Worm (Caenorhabditis elegans): ENCODE data around the gene ZC239.14.

ce11 chrII:3264704-3265103, 42.9 kb upstream of the ZC239.14 start:
- TF ChIP-seq blmp-1 (tag; optimal IDR thresholded peaks at IDR 0.05; ENCODE audit: insufficient read depth) (no peak), ztf-1 (GFP tag; conservative IDR thresholded peaks at IDR 0.05) (no peak), ztf-11 (tag; optimal IDR thresholded peaks at IDR 0.05) (no peak), ZK546.5 (tag; optimal IDR thresholded peaks at IDR 0.05) (no peak), fos-1 (tag; optimal IDR thresholded peaks at IDR 0.05) (no peak), lin-13 (GFP tag; optimal IDR thresholded peaks at IDR 0.05) (no peak), elt-1 (tag; optimal IDR thresholded peaks at IDR 0.05) (no peak), zag-1 (tag; optimal IDR thresholded peaks at IDR 0.05) (no peak)
